Worm (Caenorhabditis elegans) whole organism, L4 larva: ENCODE results near the gene fbxa-116.

Experiments used
- T20F7.1 ChIP-seq: fragments of 200-800 bp; sonication (Bioruptor generic); optimal IDR thresholded peaks from 2 replicates; lab custom pipeline; 2018; ENCODE audit warnings: mild to moderate bottlenecking, missing genetic modification characterization, missing compliant biosample characterization
- T26A8.4 ChIP-seq: fragments of 200-800 bp; sonication (Bioruptor generic); IDR thresholded peaks from 2 replicates; pipeline ENCODE4 v1.3.6; 2022; ENCODE audit warnings: missing genetic modification characterization, missing compliant biosample characterization
- Y105C5A.15 ChIP-seq: fragments of 200-800 bp; sonication (Bioruptor generic); IDR thresholded peaks from 2 replicates; pipeline ENCODE4 v1.3.6; 2022; ENCODE audit warnings: missing genetic modification characterization, missing compliant biosample characterization
- aly-2 ChIP-seq: sonication (generic microtip); optimal IDR thresholded peaks from 2 replicates; lab custom pipeline; 2018; ENCODE audit warnings: missing biosample characterization, missing genetic modification characterization
- ceh-20 ChIP-seq: fragments of 200-800 bp; sonication (Bioruptor generic); IDR thresholded peaks from 2 replicates; pipeline ENCODE4 v1.3.6; 2022; ENCODE audit warnings: missing genetic modification reagents, missing genetic modification characterization, missing compliant biosample characterization
- ceh-32 ChIP-seq: sonication (generic microtip); optimal IDR thresholded peaks from 2 replicates; lab custom pipeline; 2016; ENCODE audit warnings: mild to moderate bottlenecking, missing genetic modification characterization, missing compliant biosample characterization; ENCODE audit not compliant: poor library complexity
- ceh-82 ChIP-seq: sonication (generic microtip); optimal IDR thresholded peaks from 2 replicates; lab custom pipeline; 2017; ENCODE audit warnings: missing biosample characterization, missing genetic modification characterization
- cey-2 ChIP-seq: sonication (generic microtip); optimal IDR thresholded peaks from 3 replicates; lab custom pipeline; 2017; ENCODE audit warnings: missing genetic modification characterization, mild to moderate bottlenecking, missing compliant biosample characterization, antibody characterized with exemption, borderline replicate concordance; ENCODE audit not compliant: insufficient read depth
- ctbp-1 ChIP-seq: fragments of 200-800 bp; sonication (Bioruptor generic); IDR thresholded peaks from 2 replicates; pipeline ENCODE4 v1.3.6; 2022; ENCODE audit warnings: missing genetic modification reagents, missing genetic modification characterization, missing compliant biosample characterization
- dpl-1 ChIP-seq: fragments of 150-350 bp; optimal IDR thresholded peaks from 2 replicates; lab custom pipeline; 2014; ENCODE audit warnings: missing biosample characterization, missing genetic modification reagents, missing genetic modification characterization
- duxl-1 ChIP-seq: sonication (generic microtip); optimal IDR thresholded peaks from 2 replicates; lab custom pipeline; 2016; ENCODE audit warnings: mild to moderate bottlenecking, missing genetic modification characterization, moderate library complexity, missing compliant biosample characterization; ENCODE audit not compliant: poor library complexity
- dve-1 ChIP-seq: sonication (generic microtip); optimal IDR thresholded peaks from 2 replicates; lab custom pipeline; 2017; ENCODE audit warnings: antibody characterized with exemption, mild to moderate bottlenecking, missing genetic modification characterization, missing compliant biosample characterization; ENCODE audit not compliant: insufficient read depth
- egl-27 ChIP-seq: sonication (generic microtip); optimal IDR thresholded peaks from 3 replicates; lab custom pipeline; 2017; ENCODE audit warnings: missing biosample characterization, missing genetic modification reagents, missing genetic modification characterization
- fos-1 ChIP-seq: fragments of 150-350 bp; optimal IDR thresholded peaks from 2 replicates; lab custom pipeline; 2014; ENCODE audit warnings: missing biosample characterization, missing genetic modification characterization
- gei-8 ChIP-seq: fragments of 200-800 bp; sonication (Bioruptor generic); optimal IDR thresholded peaks from 2 replicates; lab custom pipeline; 2018; ENCODE audit warnings: mild to moderate bottlenecking, missing genetic modification characterization, missing compliant biosample characterization
- hif-1 ChIP-seq, 2 experiments: sonication (generic microtip); optimal IDR thresholded peaks; 2 replicates each; lab custom pipeline; 2016 to 2017; ENCODE audit warnings: missing compliant biosample characterization in 2 of 2, missing genetic modification characterization in 2 of 2, missing genetic modification reagents in 2 of 2, missing genotype in 2 of 2, mild to moderate bottlenecking in 1 of 2
- hlh-11 ChIP-seq: fragments of 200-800 bp; sonication (Bioruptor generic); optimal IDR thresholded peaks from 2 replicates; lab custom pipeline; 2018; ENCODE audit warnings: mild to moderate bottlenecking, missing genetic modification characterization, missing compliant biosample characterization
- hlh-30 ChIP-seq: sonication (generic microtip); optimal IDR thresholded peaks from 2 replicates; lab custom pipeline; 2017; ENCODE audit warnings: antibody characterized with exemption, mild to moderate bottlenecking, missing genetic modification characterization, missing compliant biosample characterization; ENCODE audit not compliant: insufficient read depth
- hmg-1.1 ChIP-seq: fragments of 200-800 bp; sonication (Bioruptor generic); IDR thresholded peaks from 2 replicates; pipeline ENCODE4 v1.3.6; 2022; ENCODE audit warnings: missing genetic modification reagents, missing genetic modification characterization, missing compliant biosample characterization
- lim-7 ChIP-seq: fragments of 200-800 bp; sonication (Bioruptor generic); IDR thresholded peaks from 2 replicates; pipeline ENCODE4 v1.3.6; 2022; ENCODE audit warnings: missing genetic modification characterization, missing compliant biosample characterization
- lin-1 ChIP-seq: fragments of 200-800 bp; sonication (Bioruptor generic); IDR thresholded peaks from 2 replicates; pipeline ENCODE4 v1.3.6; 2022; ENCODE audit warnings: missing genetic modification reagents, missing genetic modification characterization, missing compliant biosample characterization
- lin-13 ChIP-seq: fragments of 150-350 bp; optimal IDR thresholded peaks from 2 replicates; lab custom pipeline; 2014; ENCODE audit warnings: missing biosample characterization, missing genetic modification reagents, missing genetic modification characterization
- lin-38 ChIP-seq: fragments of 200-800 bp; sonication (Bioruptor generic); IDR thresholded peaks from 2 replicates; pipeline ENCODE4 v1.3.6; 2022; ENCODE audit warnings: missing genetic modification reagents, missing genetic modification characterization, missing compliant biosample characterization
- lsy-2 ChIP-seq, 2 experiments: fragments of 150-350 bp in 1 of 2; sonication (generic microtip) in 1 of 2; optimal IDR thresholded peaks; 2 replicates each; lab custom pipeline; 2014 to 2017; ENCODE audit warnings: missing biosample characterization in 2 of 2, missing genetic modification characterization in 2 of 2
- mdt-29 ChIP-seq: fragments of 200-800 bp; sonication (Bioruptor generic); IDR thresholded peaks from 2 replicates; pipeline ENCODE4 v1.3.6; 2022; ENCODE audit warnings: missing genetic modification reagents, missing genetic modification characterization, missing compliant biosample characterization
- mep-1 ChIP-seq: fragments of 150-350 bp; sonication (generic microtip); optimal IDR thresholded peaks from 3 replicates; lab custom pipeline; 2014; ENCODE audit warnings: missing biosample characterization, missing genetic modification characterization
- mes-2 ChIP-seq: sonication (generic microtip); optimal IDR thresholded peaks from 2 replicates; lab custom pipeline; 2016; ENCODE audit warnings: missing genotype, mild to moderate bottlenecking, missing genetic modification characterization, missing compliant biosample characterization; ENCODE audit not compliant: poor library complexity, severe bottlenecking
- mxl-2 ChIP-seq: fragments of 200-800 bp; sonication (Bioruptor generic); conservative IDR thresholded peaks from 2 replicates; pipeline ENCODE4 v1.3.6; 2022; ENCODE audit warnings: missing genetic modification reagents, missing genetic modification characterization, missing compliant biosample characterization
- nhr-10 ChIP-seq: fragments of 150-350 bp; optimal IDR thresholded peaks from 2 replicates; lab custom pipeline; 2014; ENCODE audit warnings: missing biosample characterization, missing genetic modification characterization
- nhr-111 ChIP-seq: fragments of 200-800 bp; sonication (Bioruptor generic); optimal IDR thresholded peaks from 2 replicates; lab custom pipeline; 2018; ENCODE audit warnings: mild to moderate bottlenecking, missing genetic modification characterization, missing compliant biosample characterization
- nhr-237 ChIP-seq: sonication (generic microtip); optimal IDR thresholded peaks from 2 replicates; lab custom pipeline; 2017; ENCODE audit warnings: missing biosample characterization, missing genetic modification characterization
- nhr-25 ChIP-seq: sonication (generic microtip); optimal IDR thresholded peaks from 2 replicates; lab custom pipeline; 2017; ENCODE audit warnings: missing genetic modification characterization, mild to moderate bottlenecking, missing compliant biosample characterization, antibody characterized with exemption, moderate library complexity, borderline replicate concordance; ENCODE audit not compliant: insufficient read depth
- nhr-41 ChIP-seq: fragments of 200-800 bp; sonication (Bioruptor generic); IDR thresholded peaks from 2 replicates; pipeline ENCODE4 v1.3.6; 2022; ENCODE audit warnings: missing genetic modification reagents, missing genetic modification characterization, missing compliant biosample characterization
- nhr-76 ChIP-seq: fragments of 150-350 bp; optimal IDR thresholded peaks from 2 replicates; lab custom pipeline; 2014; ENCODE audit warnings: missing biosample characterization, missing genetic modification characterization
- pha-4 ChIP-seq, 2 experiments: fragments of 150-350 bp in 1 of 2; fragments of 200-800 bp in 1 of 2; sonication (Bioruptor generic) in 1 of 2; IDR thresholded peaks in 1 of 2; optimal IDR thresholded peaks in 1 of 2; 2 replicates each; pipeline versions ENCODE4 v1.3.6 to Lab custom; 2014 to 2022; ENCODE audit warnings: missing genetic modification characterization in 2 of 2, missing genetic modification reagents in 2 of 2, missing biosample characterization in 1 of 2, missing compliant biosample characterization in 1 of 2
- rbr-2 ChIP-seq: sonication (generic microtip); optimal IDR thresholded peaks from 2 replicates; lab custom pipeline; 2016; ENCODE audit warnings: missing genotype, missing genetic modification characterization, missing compliant biosample characterization
- set-16 ChIP-seq: fragments of 200-800 bp; sonication (Bioruptor generic); IDR thresholded peaks from 2 replicates; pipeline ENCODE4 v1.3.6; 2022; ENCODE audit warnings: missing genetic modification reagents, missing genetic modification characterization, missing compliant biosample characterization
- spr-1 ChIP-seq: sonication (generic microtip); optimal IDR thresholded peaks from 2 replicates; lab custom pipeline; 2016; ENCODE audit warnings: mild to moderate bottlenecking, missing genetic modification characterization, missing compliant biosample characterization
- tag-97 ChIP-seq: fragments of 200-800 bp; sonication (Bioruptor generic); IDR thresholded peaks from 2 replicates; pipeline ENCODE4 v1.3.6; 2022; ENCODE audit warnings: missing genetic modification characterization, missing compliant biosample characterization
- unc-130 ChIP-seq: sonication (generic microtip); optimal IDR thresholded peaks from 2 replicates; lab custom pipeline; 2016; ENCODE audit warnings: missing genetic modification reagents, missing genetic modification characterization, missing compliant biosample characterization
- unc-62 ChIP-seq, 3 experiments: fragments of 150-350 bp in 1 of 3; sonication (generic microtip); optimal IDR thresholded peaks in 2 of 3; peaks in 1 of 3; 1 replicate in 1 of 3; 2 replicates in 2 of 3; lab custom pipeline; 2014 to 2017; ENCODE audit warnings: missing biosample characterization in 3 of 3, missing genetic modification characterization in 3 of 3, missing genetic modification reagents in 3 of 3, missing genotype in 1 of 3
- vab-7 ChIP-seq: fragments of 200-800 bp; sonication (Bioruptor generic); IDR thresholded peaks from 2 replicates; pipeline ENCODE4 v1.3.6; 2022; ENCODE audit warnings: missing genetic modification reagents, missing genetic modification characterization, missing compliant biosample characterization
- zfp-3 ChIP-seq: fragments of 200-800 bp; sonication (Bioruptor generic); conservative IDR thresholded peaks from 2 replicates; pipeline ENCODE4 v1.3.6; 2022; ENCODE audit warnings: missing genetic modification reagents, missing genetic modification characterization, missing compliant biosample characterization
- zip-2 ChIP-seq: fragments of 150-350 bp; optimal IDR thresholded peaks from 2 replicates; lab custom pipeline; 2014; ENCODE audit warnings: missing biosample characterization, missing genetic modification characterization
- ztf-11 ChIP-seq: fragments of 150-350 bp; optimal IDR thresholded peaks from 2 replicates; lab custom pipeline; 2014; ENCODE audit warnings: missing biosample characterization, missing genetic modification characterization

The fbxa-116 gene

ce11 chrV:20163105-20163449 is 25.6 kb downstream of the fbxa-116 start (continued):
- 0 out of 2 replicates have a peak, but pooled peaks have one; percentile 23 for TF ChIP-seq lim-7 (GFP tag; lab: Robert Waterston, UW)
- TF ChIP-seq T26A8.4: no peak
- no peak for TF ChIP-seq ceh-32 (tag; lab: Kevin White, UChicago)
- no peak for TF ChIP-seq unc-62 (GFP tag; optimal IDR thresholded peaks at IDR 0.05 in 1 of 2; lab: Kevin White, UChicago)
- TF ChIP-seq unc-62 (tag; optimal IDR thresholded peaks at IDR 0.05; lab: Kevin White, UChicago): no peak
- TF ChIP-seq hlh-30 (tag; lab: Kevin White, UChicago): no peak
- no peak for TF ChIP-seq lsy-2 (tag; optimal IDR thresholded peaks at IDR 0.05; lab: Kevin White, UChicago)
- no peak for TF ChIP-seq Y105C5A.15 (GFP tag; lab: Robert Waterston, UW)
- TF ChIP-seq hlh-11 (tag; lab: Kevin White, UChicago): no peak
- TF ChIP-seq nhr-111: no peak
- no peak for TF ChIP-seq hmg-1.1 (GFP tag; lab: Robert Waterston, UW)
- TF ChIP-seq dpl-1 (GFP tag; lab: Kevin White, UChicago): no peak
- no peak for TF ChIP-seq zip-2 (tag; lab: Kevin White, UChicago)
- TF ChIP-seq duxl-1: no peak
- TF ChIP-seq ceh-82 (tag; lab: Kevin White, UChicago): no peak
- TF ChIP-seq, all 104 proteins: peak for 16

ce11 chrV:20162290-20163104 is 26.2 kb downstream of the fbxa-116 start:
- peak; percentile 88 for TF ChIP-seq T26A8.4
- TF ChIP-seq dve-1 (tag; lab: Kevin White, UChicago): peak; percentile 82
- peak; percentile 12 for TF ChIP-seq lin-13
- 0 out of 2 replicates have a peak, but pooled peaks have one; percentile 5 for TF ChIP-seq mdt-29 (GFP tag; lab: Robert Waterston, UW)
- TF ChIP-seq ceh-20: no peak; the same call in 1 of the 2 replicates
- peak; percentile 60; the same call in 1 of the 2 replicates for TF ChIP-seq pha-4 (GFP tag; IDR thresholded peaks at IDR 0.05; lab: Robert Waterston, UW)
- TF ChIP-seq pha-4 (tag; optimal IDR thresholded peaks at IDR 0.05; lab: Kevin White, UChicago): no peak
- peak; percentile 73 for TF ChIP-seq mep-1
- TF ChIP-seq hlh-30 (tag; lab: Kevin White, UChicago): no peak
- TF ChIP-seq fos-1 (tag; lab: Kevin White, UChicago): no peak
- peak; percentile 90 for TF ChIP-seq zfp-3 (GFP tag; lab: Robert Waterston, UW)
- peak; percentile 56 for TF ChIP-seq lin-38 (GFP tag; lab: Robert Waterston, UW)
- TF ChIP-seq nhr-25 (tag; lab: Kevin White, UChicago): no peak
- TF ChIP-seq nhr-237: no peak
- peak; percentile 18; the same call in 1 of the 2 replicates for TF ChIP-seq ctbp-1 (GFP tag; lab: Robert Waterston, UW)
- no peak for TF ChIP-seq tag-97 (GFP tag; lab: Robert Waterston, UW)
- TF ChIP-seq ceh-32 (tag; lab: Kevin White, UChicago): no peak
- TF ChIP-seq ztf-11 (tag; lab: Kevin White, UChicago): no peak
- peak in 1 of 2 experiments; percentile 50 for TF ChIP-seq lsy-2 (tag; optimal IDR thresholded peaks at IDR 0.05; lab: Kevin White, UChicago)
- TF ChIP-seq unc-130 (GFP tag; lab: Kevin White, UChicago): no peak
- TF ChIP-seq spr-1 (tag; lab: Kevin White, UChicago): no peak
- 0 out of 2 replicates have a peak, but pooled peaks have one; percentile 8 for TF ChIP-seq nhr-41 (GFP tag; lab: Robert Waterston, UW)
- no peak for TF ChIP-seq nhr-76
- TF ChIP-seq rbr-2 (tag; lab: Kevin White, UChicago): no peak
- no peak for TF ChIP-seq set-16 (GFP tag; lab: Robert Waterston, UW)
- no peak for TF ChIP-seq vab-7 (GFP tag; lab: Robert Waterston, UW)
- no peak for TF ChIP-seq egl-27 (tag; lab: Kevin White, UChicago)
- TF ChIP-seq hif-1 (tag; optimal IDR thresholded peaks at IDR 0.05; lab: Kevin White, UChicago): no peak
- TF ChIP-seq aly-2 (tag; lab: Kevin White, UChicago): no peak
- TF ChIP-seq mxl-2 (GFP tag; lab: Robert Waterston, UW): no peak
- TF ChIP-seq nhr-10 (tag; lab: Kevin White, UChicago): no peak
- peak; percentile 61 for TF ChIP-seq T20F7.1 (GFP tag; lab: Kevin White, UChicago)
- TF ChIP-seq cey-2 (tag; lab: Kevin White, UChicago): no peak
- TF ChIP-seq mes-2 (tag; lab: Kevin White, UChicago): peak; percentile 56
- no peak for TF ChIP-seq lin-1 (GFP tag; lab: Robert Waterston, UW)
- TF ChIP-seq gei-8 (GFP tag; lab: Kevin White, UChicago): no peak
